Worm (Caenorhabditis elegans) whole organism, L4/young adult: ENCODE measurements around the gene idpp-6.

Experiments
- W03F9.2 ChIP-seq: fragments of 150-350 bp; optimal IDR thresholded peaks from 2 replicates; lab custom pipeline; 2014; ENCODE audit warnings: missing biosample characterization, missing genetic modification characterization
- dao-5 ChIP-seq: sonication (generic microtip); optimal IDR thresholded peaks from 2 replicates; lab custom pipeline; 2016; ENCODE audit warnings: missing genotype, missing genetic modification characterization, moderate library complexity, missing compliant biosample characterization

DNA sequence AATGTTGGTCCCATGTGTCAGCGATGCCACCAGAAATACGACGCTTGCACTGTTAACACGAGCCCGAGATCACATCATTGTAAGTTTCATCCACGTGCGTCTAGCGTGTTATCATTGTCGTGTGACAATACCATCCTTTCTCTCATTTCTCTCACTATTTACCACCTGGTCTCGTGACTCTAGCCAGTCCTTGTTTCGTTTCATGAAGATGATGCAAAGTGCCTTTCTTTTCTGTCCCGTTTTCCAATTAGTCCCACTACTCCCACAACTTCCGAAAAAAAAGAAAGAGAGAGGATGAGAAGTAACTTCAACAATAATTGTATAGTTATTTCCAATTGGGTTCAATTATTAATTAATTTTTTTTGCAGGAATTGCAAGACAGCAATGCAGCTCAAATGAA lies 40.1 kb upstream of the idpp-6 start:
- TF ChIP-seq W03F9.2 (tag; lab: Kevin White, UChicago): no peak
- TF ChIP-seq dao-5: no peak
